Worm (Caenorhabditis elegans): ENCODE measurements around the gene C03H5.4.
A peak's percentile ranks its signal among the peaks of the same experiment; 100 is the strongest.

Gene C03H5.4

DNA sequence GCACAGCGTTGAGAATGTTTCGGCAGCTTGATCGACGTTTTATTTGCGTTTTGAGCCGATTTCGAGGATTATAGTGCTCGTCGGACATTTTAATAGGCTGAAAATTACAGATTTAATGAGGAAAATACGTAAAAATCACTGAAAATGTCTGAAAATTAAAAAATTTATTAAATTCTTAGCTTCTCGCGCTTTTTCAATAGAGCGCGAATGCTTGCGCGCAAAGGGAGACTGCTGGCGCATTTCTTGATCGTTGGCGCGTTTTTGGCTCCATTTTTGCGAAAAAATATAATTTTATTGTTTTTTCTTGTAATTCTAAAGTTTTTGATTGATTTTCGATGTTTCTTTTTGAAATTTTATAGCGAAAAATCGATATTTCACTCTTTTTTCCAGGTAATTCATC lies 35.8 kb downstream of the C03H5.4 start, which contains the start of the genes dnsn-1 and C24H12.4 (continued):
- TF ChIP-seq nhr-179 (tag; optimal IDR thresholded peaks at IDR 0.05) (no peak), Y53G8AR.9 (GFP tag; conservative IDR thresholded peaks at IDR 0.05) (peak; percentile 91), athp-1 (tag; optimal IDR thresholded peaks at IDR 0.05) (peak; percentile 31), hlh-26 (GFP tag; conservative IDR thresholded peaks at IDR 0.05) (no peak), madf-8 (GFP tag; conservative IDR thresholded peaks at IDR 0.05) (0 out of 2 replicates have a peak, but pooled peaks have one; percentile 10), C17E4.6 (GFP tag; IDR thresholded peaks at IDR 0.05) (0 out of 2 replicates have a peak, but pooled peaks have one; percentile 51), B0019.2 (GFP tag; conservative IDR thresholded peaks at IDR 0.05) (no peak), lir-1 (GFP tag; conservative IDR thresholded peaks at IDR 0.05) (peak; percentile 76; the same call in 1 of the 2 replicates), lin-35 (GFP tag; optimal IDR thresholded peaks at IDR 0.05) (peak in 2 of 3 experiments; percentile 37 to 96), nhr-27 (tag; optimal IDR thresholded peaks at IDR 0.05) (no peak), tlf-1 (GFP tag; optimal IDR thresholded peaks at IDR 0.05) (peak; percentile 80), C06A6.2 (GFP tag; conservative IDR thresholded peaks at IDR 0.05) (peak; percentile 48; the same call in 1 of the 2 replicates), somi-1 (GFP tag; optimal IDR thresholded peaks at IDR 0.05) (no peak), F33H1.4 (GFP tag; IDR thresholded peaks at IDR 0.05) (peak; percentile 68), attf-6 (GFP tag; IDR thresholded peaks at IDR 0.05) (no peak), Y79H2A.3 (GFP tag; conservative IDR thresholded peaks at IDR 0.05) (no peak), ZK185.1 (tag; optimal IDR thresholded peaks at IDR 0.05; ENCODE audit: poor library complexity, severe bottlenecking) (peak; percentile 87), lag-1 (GFP tag; IDR thresholded peaks at IDR 0.05) (no peak), ceh-40 (GFP tag; IDR thresholded peaks at IDR 0.05) (no peak), let-526 (GFP tag; IDR thresholded peaks at IDR 0.05) (no peak), aptf-2 (GFP tag; conservative IDR thresholded peaks at IDR 0.05) (no peak), rpc-1 (optimal IDR thresholded peaks at IDR 0.05) (no peak), rpc-1 (tag; optimal IDR thresholded peaks at IDR 0.05) (no peak), pbrm-1 (GFP tag; IDR thresholded peaks at IDR 0.05) (peak; percentile 87), mes-4 (tag; optimal IDR thresholded peaks at IDR 0.05) (no peak), ztf-26 (tag; optimal IDR thresholded peaks at IDR 0.05) (peak; percentile 43), F52B5.7 (tag; optimal IDR thresholded peaks at IDR 0.05) (no peak), D2030.7 (GFP tag; IDR thresholded peaks at IDR 0.05) (peak; percentile 72), dpl-1 (GFP tag; optimal IDR thresholded peaks at IDR 0.05) (peak; percentile 70), F39B2.1 (GFP tag; IDR thresholded peaks at IDR 0.05) (no peak), mcd-1 (GFP tag; IDR thresholded peaks at IDR 0.05) (peak; percentile 99), tbp1 (GFP tag; optimal IDR thresholded peaks at IDR 0.05) (peak; percentile 66), efl-1 (GFP tag; optimal IDR thresholded peaks at IDR 0.05) (peak; percentile 84), repo-1 (tag; optimal IDR thresholded peaks at IDR 0.05) (peak; percentile 63), bed-1 (GFP tag; IDR thresholded peaks at IDR 0.05) (no peak), sptf-2 (GFP tag; optimal IDR thresholded peaks at IDR 0.05) (no peak), ceh-79 (tag; optimal IDR thresholded peaks at IDR 0.05) (no peak), snpc-1.1 (tag; optimal IDR thresholded peaks at IDR 0.05; ENCODE audit: insufficient read depth) (no peak), sdz-38 (tag; optimal IDR thresholded peaks at IDR 0.05) (no peak), nhr-120 (GFP tag; IDR thresholded peaks at IDR 0.05) (no peak), lin-26 (GFP tag; IDR thresholded peaks at IDR 0.05) (no peak), ama-1 (optimal IDR thresholded peaks at IDR 0.05) (no peak), ama-1 (GFP tag; optimal IDR thresholded peaks at IDR 0.05) (no peak), T26A5.8 (tag; optimal IDR thresholded peaks at IDR 0.05) (no peak), die-1 (tag; optimal IDR thresholded peaks at IDR 0.05) (no peak), mel-28 (tag; optimal IDR thresholded peaks at IDR 0.05; ENCODE audit: borderline replicate concordance) (no peak), hmg-1.2 (GFP tag; IDR thresholded peaks at IDR 0.05) (peak; percentile 51; the same call in 1 of the 2 replicates), cebp-2 (GFP tag; IDR thresholded peaks at IDR 0.05) (no peak), F57C9.4 (tag; optimal IDR thresholded peaks at IDR 0.05) (no peak), ztf-22 (GFP tag; optimal IDR thresholded peaks at IDR 0.05) (no peak), attf-5 (GFP tag; optimal IDR thresholded peaks at IDR 0.05) (peak; percentile 76)
